Worm (Caenorhabditis elegans) whole organism, young adult: ENCODE measurements around the gene ZK1086.2.

Source experiments
- hlh-12 ChIP-seq: sonication (generic microtip); optimal IDR thresholded peaks from 2 replicates; lab custom pipeline; 2016; ENCODE audit warnings: missing genetic modification characterization, missing compliant biosample characterization
- pha-4 ChIP-seq: fragments of 150-350 bp; sonication (generic microtip); optimal IDR thresholded peaks from 2 replicates; lab custom pipeline; 2014; ENCODE audit warnings: missing biosample characterization, missing genetic modification reagents, missing genetic modification characterization

ce11 chrX:13774144-13774543 lies 19.3 kb downstream of the ZK1086.2 start:
- TF ChIP-seq hlh-12 (tag; lab: Kevin White, UChicago) (no peak), pha-4 (tag; lab: Kevin White, UChicago) (peak; percentile 70)
